Fruit fly (Drosophila melanogaster) whole organism, embryonic: ENCODE results near the gene CG4025.
A peak's percentile ranks its signal among the peaks of the same experiment; 100 is the strongest.

ENCODE experiments used
- Asciz ChIP-seq: fragments of 200-800 bp; sonication (Bioruptor generic); optimal IDR thresholded peaks from 2 replicates; lab custom pipeline; 2017; ENCODE audit warnings: missing biosample characterization, mild to moderate bottlenecking, missing genetic modification characterization, missing genetic modification reagents
- CG10366 ChIP-seq: fragments of 200-800 bp; sonication (Bioruptor generic); IDR thresholded peaks from 2 replicates; pipeline ENCODE4 v1.3.6; 2022; ENCODE audit warnings: missing biosample characterization, missing genetic modification characterization
- CG10543 ChIP-seq: fragments of 200-800 bp; sonication (Bioruptor generic); optimal IDR thresholded peaks from 3 replicates; lab custom pipeline; 2017; ENCODE audit warnings: missing biosample characterization, mild to moderate bottlenecking, missing genetic modification characterization, moderate library complexity
- CG11695 ChIP-seq: fragments of 200-800 bp; sonication (Bioruptor generic); IDR thresholded peaks from 3 replicates; pipeline ENCODE4 v1.3.6; 2022; ENCODE audit warnings: missing biosample characterization, missing genetic modification characterization
- CG12104 ChIP-seq: fragments of 200-800 bp; sonication (Bioruptor generic); optimal IDR thresholded peaks from 3 replicates; lab custom pipeline; 2016; ENCODE audit warnings: missing biosample characterization, missing genetic modification characterization
- CG13894 ChIP-seq: fragments of 200-800 bp; sonication (Bioruptor generic); optimal IDR thresholded peaks from 3 replicates; lab custom pipeline; 2018; ENCODE audit warnings: missing biosample characterization, mild to moderate bottlenecking, missing genetic modification characterization, moderate library complexity
- CG14441 ChIP-seq: fragments of 200-800 bp; sonication (Bioruptor generic); IDR thresholded peaks from 2 replicates; pipeline ENCODE4 v1.3.6; 2022; ENCODE audit warnings: missing biosample characterization, missing genetic modification characterization
- CG1529 ChIP-seq: fragments of 200-800 bp; sonication (Bioruptor generic); optimal IDR thresholded peaks from 3 replicates; lab custom pipeline; 2018; ENCODE audit warnings: missing biosample characterization, missing genetic modification characterization
- CG18764 ChIP-seq: fragments of 200-800 bp; sonication (Bioruptor generic); optimal IDR thresholded peaks from 3 replicates; lab custom pipeline; 2016; ENCODE audit warnings: missing biosample characterization, missing genetic modification characterization
- CG2199 ChIP-seq: fragments of 200-800 bp; sonication (Bioruptor generic); IDR thresholded peaks from 3 replicates; pipeline ENCODE4 v1.3.6; 2022; ENCODE audit warnings: missing biosample characterization, missing genetic modification characterization
- CG32772 ChIP-seq: fragments of 200-800 bp; sonication (Bioruptor generic); IDR thresholded peaks from 2 replicates; pipeline ENCODE4 v1.3.6; 2022; ENCODE audit warnings: missing biosample characterization, missing genetic modification characterization
- CG34376 ChIP-seq: fragments of 200-800 bp; sonication (Bioruptor generic); optimal IDR thresholded peaks from 2 replicates; lab custom pipeline; 2018; ENCODE audit warnings: missing biosample characterization, mild to moderate bottlenecking, missing genetic modification characterization
- CG3847 ChIP-seq: fragments of 200-800 bp; sonication (Bioruptor generic); IDR thresholded peaks from 2 replicates; pipeline ENCODE4 v1.3.6; 2022; ENCODE audit warnings: missing biosample characterization, missing genetic modification characterization
- CG3995 ChIP-seq: fragments of 200-800 bp; sonication (Bioruptor generic); optimal IDR thresholded peaks from 3 replicates; lab custom pipeline; 2016; ENCODE audit warnings: missing biosample characterization, missing genetic modification characterization
- CG4707 ChIP-seq: fragments of 200-800 bp; sonication (Bioruptor generic); optimal IDR thresholded peaks from 2 replicates; lab custom pipeline; 2018; ENCODE audit warnings: missing biosample characterization, mild to moderate bottlenecking, missing genetic modification characterization, moderate library complexity
- CG7357 ChIP-seq: fragments of 200-800 bp; sonication (Bioruptor generic); IDR thresholded peaks from 3 replicates; pipeline ENCODE4 v1.3.6; 2022; ENCODE audit warnings: missing biosample characterization, missing genetic modification characterization
- CG7745 ChIP-seq: fragments of 200-800 bp; sonication (Bioruptor generic); optimal IDR thresholded peaks from 2 replicates; lab custom pipeline; 2018; ENCODE audit warnings: missing biosample characterization, mild to moderate bottlenecking, missing genetic modification characterization, moderate library complexity
- CG8388 ChIP-seq: fragments of 200-800 bp; sonication (Bioruptor generic); optimal IDR thresholded peaks from 2 replicates; lab custom pipeline; 2019; ENCODE audit warnings: missing biosample characterization, mild to moderate bottlenecking, missing genetic modification characterization, moderate library complexity
- CG8944 ChIP-seq: fragments of 200-800 bp; sonication (Bioruptor generic); optimal IDR thresholded peaks from 3 replicates; lab custom pipeline; 2016; ENCODE audit warnings: missing biosample characterization, missing genetic modification characterization
- CG9609 ChIP-seq: fragments of 200-800 bp; sonication (Bioruptor generic); optimal IDR thresholded peaks from 3 replicates; lab custom pipeline; 2016; ENCODE audit warnings: missing biosample characterization, missing genetic modification characterization
- Deaf1 ChIP-seq: fragments of 200-800 bp; optimal IDR thresholded peaks from 3 replicates; lab custom pipeline; 2019; ENCODE audit warnings: missing biosample characterization, mild to moderate bottlenecking, missing genetic modification characterization, moderate library complexity
- ERR ChIP-seq: fragments of 200-800 bp; sonication (Bioruptor generic); optimal IDR thresholded peaks from 2 replicates; lab custom pipeline; 2016; ENCODE audit warnings: missing biosample characterization, missing genetic modification characterization
- Hand ChIP-seq: fragments of 200-800 bp; sonication (Bioruptor generic); optimal IDR thresholded peaks from 2 replicates; lab custom pipeline; 2017; ENCODE audit warnings: mild to moderate bottlenecking, missing biosample characterization, missing genetic modification reagents, missing genetic modification characterization
- Hr3 ChIP-seq: fragments of 200-800 bp; sonication (Bioruptor generic); optimal IDR thresholded peaks from 3 replicates; lab custom pipeline; 2016; ENCODE audit warnings: missing biosample characterization, missing genetic modification characterization
- Med ChIP-seq: fragments of 200-800 bp; sonication (Bioruptor generic); peaks from one replicate; lab custom pipeline; 2016; ENCODE audit warnings: missing biosample characterization, missing genetic modification characterization, mild to moderate bottlenecking, inconsistent platforms, moderate library complexity
- Opbp ChIP-seq: fragments of 200-800 bp; sonication (Bioruptor generic); IDR thresholded peaks from 3 replicates; pipeline ENCODE4 v1.3.6; 2022; ENCODE audit warnings: missing biosample characterization, missing genetic modification characterization; ENCODE audit not compliant: partially characterized antibody
- ab ChIP-seq: fragments of 200-800 bp; sonication (Bioruptor generic); optimal IDR thresholded peaks from 2 replicates; lab custom pipeline; 2016; ENCODE audit warnings: missing biosample characterization, missing genetic modification characterization
- btn ChIP-seq: fragments of 200-800 bp; sonication (Bioruptor generic); optimal IDR thresholded peaks from 2 replicates; lab custom pipeline; 2016; ENCODE audit warnings: missing biosample characterization, missing genetic modification characterization
- cg ChIP-seq: fragments of 200-800 bp; sonication (Bioruptor generic); optimal IDR thresholded peaks from 3 replicates; lab custom pipeline; 2019; ENCODE audit warnings: missing biosample characterization, mild to moderate bottlenecking, missing genetic modification characterization, moderate library complexity
- chinmo ChIP-seq: fragments of 200-800 bp; sonication (Bioruptor generic); IDR thresholded peaks from 4 replicates; pipeline ENCODE4 v1.3.6; 2022; ENCODE audit warnings: missing biosample characterization, missing genetic modification characterization; ENCODE audit not compliant: partially characterized antibody
- chm ChIP-seq: fragments of 200-800 bp; sonication (Bioruptor generic); IDR thresholded peaks from 2 replicates; pipeline ENCODE4 v1.3.6; 2022; ENCODE audit warnings: missing biosample characterization, missing genetic modification characterization
- chn ChIP-seq: fragments of 200-800 bp; sonication (Bioruptor generic); optimal IDR thresholded peaks from 2 replicates; lab custom pipeline; 2016; ENCODE audit warnings: missing biosample characterization, missing genetic modification characterization
- dimm ChIP-seq: fragments of 200-800 bp; sonication (Bioruptor generic); IDR thresholded peaks from 2 replicates; pipeline ENCODE4 v1.3.6; 2022; ENCODE audit warnings: missing biosample characterization, missing genetic modification characterization
- dmrt99B ChIP-seq: fragments of 200-800 bp; sonication (Bioruptor generic); optimal IDR thresholded peaks from 2 replicates; lab custom pipeline; 2018; ENCODE audit warnings: missing biosample characterization, mild to moderate bottlenecking, missing genetic modification characterization, moderate library complexity
- eve ChIP-seq, 2 experiments: fragments of >200 bp; optimal IDR thresholded peaks; 2 replicates each; lab custom pipeline; 2017; ENCODE audit warnings: missing biosample characterization in 2 of 2, missing genetic modification characterization in 2 of 2
- gsb ChIP-seq: fragments of 200-800 bp; sonication (Bioruptor generic); IDR thresholded peaks from 2 replicates; pipeline ENCODE4 v1.3.6; 2022; ENCODE audit warnings: missing biosample characterization, missing genetic modification characterization
- hb ChIP-seq: fragments of 200-800 bp; sonication (Bioruptor generic); IDR thresholded peaks from 3 replicates; pipeline ENCODE4 v1.3.6; 2022; ENCODE audit warnings: missing biosample characterization, missing genetic modification characterization; ENCODE audit not compliant: partially characterized antibody
- kay ChIP-seq: fragments of 200-800 bp; sonication (Bioruptor generic); optimal IDR thresholded peaks from 2 replicates; lab custom pipeline; 2016; ENCODE audit warnings: missing biosample characterization, missing genetic modification characterization
- lilli ChIP-seq: fragments of 200-800 bp; sonication (Bioruptor generic); optimal IDR thresholded peaks from 3 replicates; lab custom pipeline; 2016; ENCODE audit warnings: missing biosample characterization, missing genetic modification characterization
- prd ChIP-seq, 3 experiments: fragments of >200 bp in 2 of 3; fragments of 200-800 bp in 1 of 3; sonication (Bioruptor generic) in 1 of 3; optimal IDR thresholded peaks in 2 of 3; IDR thresholded peaks in 1 of 3; 2 replicates in 2 of 3; 3 replicates in 1 of 3; pipeline versions ENCODE4 v1.3.6 to Lab custom; 2017 to 2022; ENCODE audit warnings: missing biosample characterization in 1 of 3, missing genetic modification characterization in 1 of 3
- row ChIP-seq: fragments of 200-800 bp; sonication (Bioruptor generic); IDR thresholded peaks from 3 replicates; pipeline ENCODE4 v1.3.6; 2022; ENCODE audit warnings: missing biosample characterization, missing genetic modification characterization
- sd ChIP-seq: fragments of 200-800 bp; sonication (Bioruptor generic); optimal IDR thresholded peaks from 3 replicates; lab custom pipeline; 2018; ENCODE audit warnings: missing biosample characterization, mild to moderate bottlenecking, missing genetic modification characterization, moderate library complexity
- slp2 ChIP-seq: fragments of 200-800 bp; sonication (Bioruptor generic); optimal IDR thresholded peaks from 2 replicates; lab custom pipeline; 2016; ENCODE audit warnings: missing biosample characterization, missing genetic modification characterization
- sug ChIP-seq: fragments of 200-800 bp; optimal IDR thresholded peaks from 2 replicates; lab custom pipeline; 2019; ENCODE audit warnings: missing biosample characterization, mild to moderate bottlenecking, missing genetic modification characterization, moderate library complexity
- tgo ChIP-seq: fragments of 200-800 bp; sonication (Bioruptor generic); IDR thresholded peaks from 3 replicates; pipeline ENCODE4 v1.3.6; 2022; ENCODE audit warnings: missing biosample characterization, missing genetic modification characterization
- trem ChIP-seq: fragments of 200-800 bp; optimal IDR thresholded peaks from 3 replicates; lab custom pipeline; 2019; ENCODE audit warnings: missing biosample characterization, mild to moderate bottlenecking, missing genetic modification characterization, moderate library complexity
- zfh2 ChIP-seq: fragments of 200-800 bp; sonication (Bioruptor generic); optimal IDR thresholded peaks from 2 replicates; lab custom pipeline; 2016; ENCODE audit warnings: missing biosample characterization, missing genetic modification characterization

The CG4025 gene

dm6 chrX:2088798-2089197 is 12.0 kb downstream of the CG4025 start (continued):
- no peak for TF ChIP-seq prd (optimal IDR thresholded peaks at IDR 0.05; lab: Kevin White, UChicago)
- TF ChIP-seq prd (GFP tag; IDR thresholded peaks at IDR 0.05; lab: Robert Waterston, UW) = no peak
- no peak for TF ChIP-seq CG13894 (tag; lab: Kevin White, UChicago)
- peak; percentile 30; the same call in 1 of the 3 replicates for TF ChIP-seq tgo (GFP tag; lab: Robert Waterston, UW)
- TF ChIP-seq chinmo (GFP tag; lab: Robert Waterston, UW) = no peak
- no peak for TF ChIP-seq CG1529 (GFP tag; lab: Kevin White, UChicago)
- TF ChIP-seq CG7357 = no peak

dm6 chrX:2089812-2090211 is 13.0 kb downstream of the CG4025 start:
- TF ChIP-seq dmrt99B (peak; percentile 5), dimm (GFP tag; lab: Robert Waterston, UW) (no peak), Med (GFP tag; lab: Kevin White, UChicago) (peak; percentile 71), Deaf1 (tag; lab: Kevin White, UChicago) (peak; percentile 3), Hr3 (no peak), Hand (no peak), cg (peak; percentile 28), CG7745 (no peak), chinmo (GFP tag; lab: Robert Waterston, UW) (0 out of 4 replicates have a peak, but pooled peaks have one; percentile 19), kay (GFP tag; lab: Kevin White, UChicago) (peak; percentile 26), sug (tag; lab: Kevin White, UChicago) (peak; percentile 14), ERR (GFP tag; lab: Kevin White, UChicago) (no peak), CG8388 (GFP tag; lab: Kevin White, UChicago) (peak; percentile 13), sd (tag; lab: Kevin White, UChicago) (peak; percentile 75), CG2199 (GFP tag; lab: Robert Waterston, UW) (no peak), CG11695 (GFP tag; lab: Robert Waterston, UW) (peak; percentile 80), CG10543 (peak; percentile 14), row (no peak)

dm6 chrX:2094072-2094761 is 17.5 kb downstream of the CG4025 start, which contains the start of gene csw:
Gene csw, plus strand, starts transcription at chrX:2094234.
- TF ChIP-seq Opbp (GFP tag; lab: Robert Waterston, UW) (0 out of 3 replicates have a peak, but pooled peaks have one; percentile 50), CG9609 (peak; percentile 65), chn (GFP tag; lab: Kevin White, UChicago) (no peak), eve (GFP tag; optimal IDR thresholded peaks at IDR 0.05; lab: Kevin White, UChicago) (no peak), gsb (GFP tag; lab: Robert Waterston, UW) (no peak), prd (optimal IDR thresholded peaks at IDR 0.05; lab: Kevin White, UChicago) (no peak), prd (GFP tag; IDR thresholded peaks at IDR 0.05; lab: Robert Waterston, UW) (peak; percentile 34; the same call in 1 of the 3 replicates), hb (no peak), slp2 (GFP tag; lab: Kevin White, UChicago) (no peak), CG3995 (GFP tag; lab: Kevin White, UChicago) (peak; percentile 20), CG4707 (GFP tag; lab: Kevin White, UChicago) (no peak), CG12104 (no peak), CG8944 (peak; percentile 54), chm (GFP tag; lab: Robert Waterston, UW) (no peak), btn (GFP tag; lab: Kevin White, UChicago) (no peak), CG14441 (0 out of 2 replicates have a peak, but pooled peaks have one; percentile 12), CG34376 (GFP tag; lab: Kevin White, UChicago) (peak; percentile 18), Asciz (GFP tag; lab: Kevin White, UChicago) (peak; percentile 53), zfh2 (GFP tag; lab: Kevin White, UChicago) (peak; percentile 63), trem (peak; percentile 41), CG18764 (GFP tag; lab: Kevin White, UChicago) (peak; percentile 24), CG3847 (GFP tag; lab: Robert Waterston, UW) (peak; percentile 87), lilli (peak; percentile 64), ab (GFP tag; lab: Kevin White, UChicago) (no peak), ERR (GFP tag; lab: Kevin White, UChicago) (peak; percentile 19), CG32772 (GFP tag; lab: Robert Waterston, UW) (peak; percentile 82), CG10366 (GFP tag; lab: Robert Waterston, UW) (peak; percentile 34)
